Worm (Caenorhabditis elegans) whole organism, young adult: ENCODE results near the gene R04D3.3.

Source experiments
- B0019.2 ChIP-seq: fragments of 200-800 bp; sonication (Bioruptor generic); conservative IDR thresholded peaks from 2 replicates; pipeline ENCODE4 v1.3.6; 2022; ENCODE audit warnings: missing genetic modification reagents, missing genetic modification characterization, missing compliant biosample characterization
- F52B5.7 ChIP-seq: sonication (generic microtip); optimal IDR thresholded peaks from 2 replicates; lab custom pipeline; 2016; ENCODE audit warnings: mild to moderate bottlenecking, missing genetic modification characterization, missing compliant biosample characterization
- aptf-3 ChIP-seq: fragments of 200-800 bp; sonication (Bioruptor generic); IDR thresholded peaks from 2 replicates; pipeline ENCODE4 v1.3.6; 2022; ENCODE audit warnings: missing genetic modification characterization, missing compliant biosample characterization
- athp-1 ChIP-seq: sonication (generic microtip); optimal IDR thresholded peaks from 2 replicates; lab custom pipeline; 2017; ENCODE audit warnings: mild to moderate bottlenecking, missing genetic modification characterization, missing compliant biosample characterization
- bed-2 ChIP-seq: fragments of 200-800 bp; sonication (Bioruptor generic); IDR thresholded peaks from 2 replicates; pipeline ENCODE4 v1.3.6; 2022; ENCODE audit warnings: missing genetic modification reagents, missing genetic modification characterization, missing compliant biosample characterization
- cebp-1 ChIP-seq, 2 experiments: fragments of 200-800 bp in 1 of 2; sonication (Bioruptor generic) in 1 of 2; sonication (generic microtip) in 1 of 2; IDR thresholded peaks in 1 of 2; optimal IDR thresholded peaks in 1 of 2; 2 replicates each; pipeline versions ENCODE4 v1.3.6 to Lab custom; 2017 to 2022; ENCODE audit warnings: missing compliant biosample characterization in 2 of 2, missing genetic modification characterization in 2 of 2, mild to moderate bottlenecking in 1 of 2, missing genetic modification reagents in 1 of 2, moderate library complexity in 1 of 2
- ceh-27 ChIP-seq: fragments of 200-800 bp; sonication (Bioruptor generic); optimal IDR thresholded peaks from 2 replicates; lab custom pipeline; 2018; ENCODE audit warnings: mild to moderate bottlenecking, missing genetic modification characterization, moderate library complexity, missing compliant biosample characterization
- mxl-1 ChIP-seq: sonication (generic microtip); optimal IDR thresholded peaks from 2 replicates; lab custom pipeline; 2016; ENCODE audit warnings: missing genetic modification characterization, missing compliant biosample characterization
- nhr-90 ChIP-seq: sonication (generic microtip); optimal IDR thresholded peaks from 2 replicates; lab custom pipeline; 2016; ENCODE audit warnings: missing genotype, mild to moderate bottlenecking, missing genetic modification characterization, missing compliant biosample characterization
- ztf-22 ChIP-seq: fragments of 200-800 bp; sonication (Bioruptor generic); optimal IDR thresholded peaks from 2 replicates; lab custom pipeline; 2018; ENCODE audit warnings: mild to moderate bottlenecking, missing genetic modification characterization, moderate library complexity, missing compliant biosample characterization

R04D3.3 gene

DNA sequence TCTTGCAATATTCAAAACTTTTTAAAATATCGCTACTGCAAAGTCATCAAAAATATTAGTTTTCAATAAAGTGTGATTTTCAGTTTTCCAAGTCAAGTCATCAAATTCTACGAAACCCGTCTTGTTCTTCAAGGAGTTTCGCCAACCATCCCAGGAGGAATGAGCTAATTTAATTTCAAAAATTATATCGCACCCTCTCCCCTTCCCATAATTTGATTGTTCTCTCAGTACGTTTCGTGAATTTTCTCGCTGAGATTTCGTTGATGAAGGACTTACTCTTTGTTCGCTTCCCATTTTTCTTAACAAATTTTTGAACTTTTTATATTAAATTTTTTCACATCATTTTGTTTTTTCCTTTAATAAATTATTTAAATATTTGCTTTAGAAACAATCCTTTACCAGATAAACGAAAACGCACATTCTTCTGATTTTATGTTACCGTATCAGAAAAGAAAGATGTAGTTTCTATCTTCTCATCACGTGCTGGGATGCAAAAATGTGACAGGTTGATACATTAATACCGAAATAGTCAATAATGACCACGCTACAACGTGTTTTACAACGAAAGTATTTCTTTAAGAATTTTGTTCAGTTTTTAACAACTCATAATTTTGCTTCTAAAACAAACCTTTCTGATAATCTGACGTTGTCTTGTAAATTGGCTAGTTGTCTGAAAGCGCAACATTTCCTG, 43.6 kb downstream of the R04D3.3 start:
- TF ChIP-seq bed-2 (GFP tag; lab: Robert Waterston, UW) (no peak), ztf-22 (GFP tag; lab: Kevin White, UChicago) (no peak), F52B5.7 (tag; lab: Kevin White, UChicago) (no peak), nhr-90 (tag; lab: Kevin White, UChicago) (no peak)

ce11 chrX:13245090-13245489, 45.3 kb downstream of the R04D3.3 start, which contains the start of gene hpl-1:
Gene hpl-1 (plus strand): TSS chrX:13245390.
- TF ChIP-seq cebp-1 (GFP tag; IDR thresholded peaks at IDR 0.05; lab: Robert Waterston, UW) = no peak
- TF ChIP-seq cebp-1 (tag; optimal IDR thresholded peaks at IDR 0.05; lab: Kevin White, UChicago) = no peak
- no peak for TF ChIP-seq ceh-27 (GFP tag; lab: Kevin White, UChicago)
- no peak for TF ChIP-seq B0019.2

DNA sequence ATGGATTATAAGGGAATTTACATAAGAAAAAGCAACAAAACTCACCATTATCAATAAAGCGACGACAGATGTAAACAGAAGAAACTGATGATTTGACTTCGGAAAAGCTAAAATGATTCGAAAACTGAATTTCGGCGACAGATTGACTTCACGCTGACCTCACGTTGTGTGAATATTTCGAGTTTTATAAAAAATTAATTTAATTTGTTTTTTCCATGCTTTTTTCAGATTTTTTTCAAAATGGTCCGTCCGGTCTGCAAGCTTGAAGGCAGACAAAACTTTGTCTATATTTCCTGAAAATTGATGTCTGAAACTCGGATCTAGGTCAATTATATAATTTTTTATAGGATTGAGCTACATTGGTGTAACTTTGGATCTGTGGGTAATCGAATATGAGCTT, 48.2 kb downstream of the R04D3.3 start, which contains the start of gene K08H2.5:
Gene K08H2.5, minus strand, starts transcription at position 101 of the 400 bp plus-strand sequence.
- TF ChIP-seq aptf-3 (GFP tag; lab: Robert Waterston, UW) = no peak
- TF ChIP-seq athp-1 = no peak
- TF ChIP-seq mxl-1 (tag; lab: Kevin White, UChicago) = no peak
